Worm (Caenorhabditis elegans): ENCODE data around the gene F55B11.4.

The F55B11.4 gene

DNA sequence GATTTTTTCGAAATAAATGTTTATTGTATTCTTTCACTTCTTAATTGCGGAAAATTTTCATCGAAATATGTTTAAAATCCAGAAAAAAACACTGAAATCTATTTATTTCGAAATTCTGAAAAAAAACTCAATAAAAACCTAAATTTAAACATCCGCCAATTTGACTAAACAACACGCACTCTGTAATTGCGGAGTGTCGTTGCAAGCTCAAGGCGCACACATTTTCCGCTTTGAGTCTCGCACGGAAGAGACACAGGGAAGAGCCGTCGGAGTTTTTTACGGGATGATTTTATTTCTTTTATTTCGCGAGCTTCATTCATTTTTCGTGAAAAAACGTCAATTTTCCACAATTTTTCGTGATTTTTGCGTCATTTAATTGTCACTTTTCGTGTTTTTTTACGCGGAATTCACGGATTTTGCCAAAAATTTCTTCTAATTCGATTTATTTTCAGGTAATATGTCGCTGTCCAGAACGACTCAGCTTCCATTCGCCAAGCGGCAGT lies 33.4 kb upstream of the F55B11.4 start, which contains the start of gene dld-1:
Gene dld-1 (plus strand): TSS at position 453 of the 503 bp plus-strand sequence.
- TF ChIP-seq ceh-19 (GFP tag; optimal IDR thresholded peaks at IDR 0.05) = peak; percentile 41
- TF ChIP-seq ceh-48 (tag; optimal IDR thresholded peaks at IDR 0.05) = peak; percentile 54
- TF ChIP-seq ceh-9 (tag; optimal IDR thresholded peaks at IDR 0.05) = no peak
- TF ChIP-seq syd-9 (tag; optimal IDR thresholded peaks at IDR 0.05) = peak; percentile 9
- no peak for TF ChIP-seq C38D4.7 (GFP tag; optimal IDR thresholded peaks at IDR 0.05)
- no peak for TF ChIP-seq ahr-1 (tag; optimal IDR thresholded peaks at IDR 0.05)
- TF ChIP-seq ceh-45 (GFP tag; IDR thresholded peaks at IDR 0.05) = no peak
- TF ChIP-seq K09A11.1 (tag; optimal IDR thresholded peaks at IDR 0.05; ENCODE audit: insufficient read depth) = peak; percentile 21
- TF ChIP-seq elt-2 (tag; optimal IDR thresholded peaks at IDR 0.05) = peak; percentile 77
- peak; percentile 94 for TF ChIP-seq pax-1 (tag; optimal IDR thresholded peaks at IDR 0.05)
- TF ChIP-seq tbx-2 (tag; optimal IDR thresholded peaks at IDR 0.05) = peak; percentile 56
- TF ChIP-seq pha-2 (tag; optimal IDR thresholded peaks at IDR 0.05) = no peak
- TF ChIP-seq ceh-30 (tag; optimal IDR thresholded peaks at IDR 0.05) = peak; percentile 90
- TF ChIP-seq C08G9.2 (tag; optimal IDR thresholded peaks at IDR 0.05) = no peak
- peak; percentile 81 for TF ChIP-seq unc-55 (GFP tag; optimal IDR thresholded peaks at IDR 0.05)
- peak; percentile 21 for TF ChIP-seq pros-1 (tag; optimal IDR thresholded peaks at IDR 0.05)
- TF ChIP-seq hlh-30 (tag; optimal IDR thresholded peaks at IDR 0.05; ENCODE audit: insufficient read depth) = peak; percentile 74
- TF ChIP-seq Y22D7AL.16 (tag; optimal IDR thresholded peaks at IDR 0.05) = peak; percentile 12
- TF ChIP-seq unc-42 (tag; optimal IDR thresholded peaks at IDR 0.05) = peak; percentile 96
- TF ChIP-seq fkh-6 (tag; optimal IDR thresholded peaks at IDR 0.05) = no peak
- TF ChIP-seq pqm-1 (tag; optimal IDR thresholded peaks at IDR 0.05) = no peak
- no peak for TF ChIP-seq mec-3 (tag; optimal IDR thresholded peaks at IDR 0.05; ENCODE audit: borderline replicate concordance)
- no peak for TF ChIP-seq elt-4 (tag; optimal IDR thresholded peaks at IDR 0.05)
- no peak for TF ChIP-seq dmd-4 (tag; optimal IDR thresholded peaks at IDR 0.05; ENCODE audit: borderline replicate concordance)
- TF ChIP-seq ets-4 (tag; optimal IDR thresholded peaks at IDR 0.05) = peak; percentile 43
- TF ChIP-seq ceh-34 (tag; optimal IDR thresholded peaks at IDR 0.05) = peak; percentile 16
- peak; percentile 86 for TF ChIP-seq dve-1 (tag; optimal IDR thresholded peaks at IDR 0.05)
- TF ChIP-seq fkh-10 (GFP tag; optimal IDR thresholded peaks at IDR 0.05) = peak; percentile 68
- TF ChIP-seq ztf-16 (tag; optimal IDR thresholded peaks at IDR 0.05) = peak; percentile 50
- TF ChIP-seq gmeb-2 (tag; optimal IDR thresholded peaks at IDR 0.05) = no peak
- TF ChIP-seq nfya-1 (tag; optimal IDR thresholded peaks at IDR 0.05) = peak; percentile 97
- peak; percentile 73 for TF ChIP-seq rnt-1 (tag; optimal IDR thresholded peaks at IDR 0.05)
- TF ChIP-seq ttx-3 (tag; optimal IDR thresholded peaks at IDR 0.05) = peak; percentile 16
- peak; percentile 2 for TF ChIP-seq hlh-15 (tag; optimal IDR thresholded peaks at IDR 0.05)
- peak; percentile 79 for TF ChIP-seq ceh-18 (tag; optimal IDR thresholded peaks at IDR 0.05)
- TF ChIP-seq fax-1 (tag; optimal IDR thresholded peaks at IDR 0.05) = no peak
- peak; percentile 94 for TF ChIP-seq ceh-31 (tag; optimal IDR thresholded peaks at IDR 0.05)
- TF ChIP-seq unc-3 (GFP tag; conservative IDR thresholded peaks at IDR 0.05) = no peak
- TF ChIP-seq unc-3 (tag; optimal IDR thresholded peaks at IDR 0.05) = peak; percentile 37
- TF ChIP-seq ceh-22 (tag; optimal IDR thresholded peaks at IDR 0.05) = no peak
- TF ChIP-seq ref-2 (tag; optimal IDR thresholded peaks at IDR 0.05) = no peak
- peak; percentile 27 for TF ChIP-seq lin-11 (tag; optimal IDR thresholded peaks at IDR 0.05)

DNA sequence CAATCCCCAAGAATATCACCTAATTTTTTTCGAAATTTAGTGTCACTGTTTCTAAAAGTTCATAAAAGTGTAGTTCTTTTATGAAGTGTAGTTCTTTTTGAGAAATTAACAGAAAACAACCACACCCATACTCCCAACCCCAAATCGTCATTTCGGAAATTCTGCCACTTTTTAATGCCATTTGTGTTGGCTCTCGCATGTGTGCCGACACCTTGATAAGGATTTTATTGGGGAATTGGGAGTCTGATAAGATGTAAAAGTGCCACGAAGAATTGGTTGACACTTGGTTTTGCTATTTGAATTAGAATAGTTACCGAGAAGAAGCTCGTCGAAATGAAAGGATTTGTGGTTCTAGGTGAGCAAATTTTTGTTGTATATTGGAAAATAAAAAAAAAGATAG lies 25.9 kb upstream of the F55B11.4 start, which contains the start of gene nspg-9:
Gene nspg-9 (plus strand): TSS at position 234 of the 400 bp plus-strand sequence.
- TF ChIP-seq syd-9 (tag; optimal IDR thresholded peaks at IDR 0.05) (no peak), elt-2 (tag; optimal IDR thresholded peaks at IDR 0.05) (peak; percentile 50)

Data from whole organism, late embryonic.